Fruit fly (Drosophila melanogaster): ENCODE results near the gene Osi3.

The Osi3 gene

dm6 chr3R:6222119-6222518 is 6.5 kb downstream of the Osi3 start (continued):
- TF ChIP-seq CG3032 (tag; optimal IDR thresholded peaks at IDR 0.05) (no peak), Met (GFP tag; optimal IDR thresholded peaks at IDR 0.05) (no peak), lz (GFP tag; optimal IDR thresholded peaks at IDR 0.05) (no peak), cyc (GFP tag; optimal IDR thresholded peaks at IDR 0.05) (no peak), CG6808 (GFP tag; optimal IDR thresholded peaks at IDR 0.05) (no peak), CG1621 (tag; optimal IDR thresholded peaks at IDR 0.05) (no peak), Eip75B (GFP tag; optimal IDR thresholded peaks at IDR 0.05) (no peak), CG16779 (tag; optimal IDR thresholded peaks at IDR 0.05) (no peak), salr (GFP tag; optimal IDR thresholded peaks at IDR 0.05) (peak in 1 of 2 experiments; percentile 21), net (GFP tag; optimal IDR thresholded peaks at IDR 0.05) (no peak), achi (GFP tag; optimal IDR thresholded peaks at IDR 0.05) (peak; percentile 40), Eip93F (GFP tag; optimal IDR thresholded peaks at IDR 0.05) (no peak), Sox15 (GFP tag; optimal IDR thresholded peaks at IDR 0.05) (no peak), CG32006 (GFP tag; optimal IDR thresholded peaks at IDR 0.05) (peak; percentile 77), svp (GFP tag) (no peak), fkh (GFP tag; optimal IDR thresholded peaks at IDR 0.05) (no peak), spab (GFP tag; optimal IDR thresholded peaks at IDR 0.05) (no peak), vri (GFP tag; optimal IDR thresholded peaks at IDR 0.05) (no peak), dac (GFP tag; optimal IDR thresholded peaks at IDR 0.05) (no peak), CG10631 (GFP tag; optimal IDR thresholded peaks at IDR 0.05) (no peak), CG9139 (GFP tag; optimal IDR thresholded peaks at IDR 0.05) (no peak), CG3919 (GFP tag; optimal IDR thresholded peaks at IDR 0.05) (peak; percentile 5), topi (GFP tag; optimal IDR thresholded peaks at IDR 0.05) (no peak), fd85E (GFP tag; optimal IDR thresholded peaks at IDR 0.05) (no peak), CG34406 (GFP tag; optimal IDR thresholded peaks at IDR 0.05) (no peak)

- TF ChIP-seq CG4318 (GFP tag; optimal IDR thresholded peaks at IDR 0.05) (no peak), Eip75B (GFP tag; optimal IDR thresholded peaks at IDR 0.05) (no peak), Eip78C (GFP tag) (peak; percentile 9), svp (GFP tag) (no peak), CG6276 (GFP tag; optimal IDR thresholded peaks at IDR 0.05) (no peak), salr (GFP tag; optimal IDR thresholded peaks at IDR 0.05) (no peak), Ets21C (GFP tag; optimal IDR thresholded peaks at IDR 0.05) (no peak), Blimp-1 (GFP tag; optimal IDR thresholded peaks at IDR 0.05) (peak; percentile 59), vri (GFP tag; optimal IDR thresholded peaks at IDR 0.05) (no peak), CG11294 (GFP tag; IDR thresholded peaks at IDR 0.05) (no peak)
Observed at dm6 chr3R:6226156-6226555, 10.5 kb downstream of the Osi3 start.

- TF ChIP-seq Hr4 (GFP tag; optimal IDR thresholded peaks at IDR 0.05): no peak
- TF ChIP-seq ss (GFP tag; optimal IDR thresholded peaks at IDR 0.05): peak in 1 of 2 experiments; percentile 16
- no peak for TF ChIP-seq lz (GFP tag; optimal IDR thresholded peaks at IDR 0.05)
- no peak for TF ChIP-seq CG11762 (GFP tag; optimal IDR thresholded peaks at IDR 0.05; ENCODE audit: insufficient read depth)
Observed at dm6 chr3R:6226997-6227562, 11.4 kb downstream of the Osi3 start, which contains the start of gene Osi5. Gene Osi5 (plus strand): TSS chr3R:6227512.

- TF ChIP-seq CG32006 (GFP tag; optimal IDR thresholded peaks at IDR 0.05): peak; percentile 86
- TF ChIP-seq Gug (GFP tag; IDR thresholded peaks at IDR 0.05): no peak
- TF ChIP-seq CG6854 (GFP tag; optimal IDR thresholded peaks at IDR 0.05): peak; percentile 24
- no peak for TF ChIP-seq cyc (GFP tag; optimal IDR thresholded peaks at IDR 0.05)
- TF ChIP-seq CG4318 (GFP tag; optimal IDR thresholded peaks at IDR 0.05): peak; percentile 60
- peak; percentile 44 for TF ChIP-seq achi (GFP tag; optimal IDR thresholded peaks at IDR 0.05)
- peak in 1 of 2 experiments; percentile 32 for TF ChIP-seq salr (GFP tag; optimal IDR thresholded peaks at IDR 0.05)
- peak; percentile 31; the same call in 1 of the 2 replicates for TF ChIP-seq CG15336 (GFP tag; IDR thresholded peaks at IDR 0.05)
- TF ChIP-seq net (GFP tag; optimal IDR thresholded peaks at IDR 0.05): peak; percentile 7
- peak; percentile 52 for TF ChIP-seq acj6 (GFP tag; optimal IDR thresholded peaks at IDR 0.05)
- no peak for TF ChIP-seq fd59A (GFP tag; optimal IDR thresholded peaks at IDR 0.05)
- no peak for TF ChIP-seq CG10669 (GFP tag; optimal IDR thresholded peaks at IDR 0.05)
- TF ChIP-seq Eip93F (GFP tag; optimal IDR thresholded peaks at IDR 0.05): no peak
- TF ChIP-seq CG9139 (GFP tag; optimal IDR thresholded peaks at IDR 0.05): no peak
- peak; percentile 40 for TF ChIP-seq Sox15 (GFP tag; optimal IDR thresholded peaks at IDR 0.05)
- peak; percentile 34 for TF ChIP-seq Eip75B (GFP tag; optimal IDR thresholded peaks at IDR 0.05)
- TF ChIP-seq CG10631 (GFP tag; optimal IDR thresholded peaks at IDR 0.05): peak; percentile 18
- no peak for TF ChIP-seq Ets96B (tag; optimal IDR thresholded peaks at IDR 0.05)
- TF ChIP-seq CG31627 (GFP tag; optimal IDR thresholded peaks at IDR 0.05): no peak
- peak; percentile 28 for TF ChIP-seq CG8632 (GFP tag; optimal IDR thresholded peaks at IDR 0.05)
- TF ChIP-seq lz (GFP tag; optimal IDR thresholded peaks at IDR 0.05): no peak
Observed at dm6 chr3R:6229055-6229841, 13.6 kb downstream of the Osi3 start.
